Worm (Caenorhabditis elegans) whole organism, L3 larva: ENCODE measurements around the gene sre-49.
"Not testable (repeated sequence)": the region's sequence is repeated elsewhere in the genome, so short reads cannot be mapped to it uniquely, and the experiment has no call there.

Experiments
- ZK546.5 ChIP-seq: sonication (generic microtip); optimal IDR thresholded peaks from 2 replicates; lab custom pipeline; 2017; ENCODE audit warnings: missing biosample characterization, missing genetic modification characterization
- ama-1 ChIP-seq: fragments of 150-350 bp; optimal IDR thresholded peaks from 2 replicates; lab custom pipeline; 2018
- ceh-16 ChIP-seq: sonication (generic microtip); optimal IDR thresholded peaks from 2 replicates; lab custom pipeline; 2017; ENCODE audit warnings: missing biosample characterization, missing genetic modification characterization
- ceh-28 ChIP-seq: fragments of 150-350 bp; optimal IDR thresholded peaks from 2 replicates; lab custom pipeline; 2014; ENCODE audit warnings: missing biosample characterization, missing genetic modification reagents, missing genetic modification characterization
- ceh-82 ChIP-seq: fragments of 150-350 bp; optimal IDR thresholded peaks from 2 replicates; lab custom pipeline; 2014; ENCODE audit warnings: missing biosample characterization, missing genetic modification characterization
- daf-12 ChIP-seq: fragments of 150-350 bp; optimal IDR thresholded peaks from 2 replicates; lab custom pipeline; 2014; ENCODE audit warnings: missing biosample characterization, missing genetic modification reagents, missing genetic modification characterization
- egl-27 ChIP-seq: sonication (generic microtip); optimal IDR thresholded peaks from 4 replicates; lab custom pipeline; 2017; ENCODE audit warnings: missing biosample characterization, missing genetic modification reagents, missing genetic modification characterization
- elt-1 ChIP-seq: fragments of 150-350 bp; optimal IDR thresholded peaks from 2 replicates; lab custom pipeline; 2014; ENCODE audit warnings: missing biosample characterization, missing genetic modification characterization
- elt-2 ChIP-seq: sonication (generic microtip); optimal IDR thresholded peaks from 2 replicates; lab custom pipeline; 2016; ENCODE audit warnings: missing genetic modification reagents, mild to moderate bottlenecking, missing genetic modification characterization, missing compliant biosample characterization
- elt-3 ChIP-seq, 3 experiments: fragments of 150-350 bp in 1 of 3; sonication (generic microtip) in 2 of 3; optimal IDR thresholded peaks; 2 replicates in 2 of 3; 4 replicates in 1 of 3; lab custom pipeline; 2014 to 2017; ENCODE audit warnings: missing biosample characterization in 3 of 3, missing genetic modification characterization in 3 of 3
- fkh-10 ChIP-seq: sonication (generic microtip); optimal IDR thresholded peaks from 2 replicates; lab custom pipeline; 2017; ENCODE audit warnings: missing biosample characterization, missing genetic modification reagents, missing genetic modification characterization
- fkh-2 ChIP-seq: fragments of 150-350 bp; optimal IDR thresholded peaks from 2 replicates; lab custom pipeline; 2014; ENCODE audit warnings: missing biosample characterization, missing genetic modification reagents, missing genetic modification characterization
- fos-1 ChIP-seq: fragments of 150-350 bp; optimal IDR thresholded peaks from 2 replicates; lab custom pipeline; 2014; ENCODE audit warnings: missing biosample characterization, missing genetic modification characterization
- hmg-11 ChIP-seq: sonication (generic microtip); optimal IDR thresholded peaks from 2 replicates; lab custom pipeline; 2016; ENCODE audit warnings: missing genetic modification characterization, missing compliant biosample characterization
- jun-1 ChIP-seq: fragments of 150-350 bp; optimal IDR thresholded peaks from 2 replicates; lab custom pipeline; 2014; ENCODE audit warnings: missing biosample characterization, missing genetic modification reagents, missing genetic modification characterization
- lin-15B ChIP-seq: fragments of 150-350 bp; optimal IDR thresholded peaks from 2 replicates; lab custom pipeline; 2014; ENCODE audit warnings: missing biosample characterization, missing genetic modification characterization
- mdl-1 ChIP-seq: fragments of 150-350 bp; optimal IDR thresholded peaks from 2 replicates; lab custom pipeline; 2014; ENCODE audit warnings: missing biosample characterization, missing genetic modification characterization
- nfya-1 ChIP-seq: sonication (generic microtip); optimal IDR thresholded peaks from 2 replicates; lab custom pipeline; 2017; ENCODE audit warnings: missing genetic modification characterization, mild to moderate bottlenecking, missing compliant biosample characterization, antibody characterized with exemption, moderate library complexity; ENCODE audit not compliant: insufficient read depth
- nhr-11 ChIP-seq: fragments of 150-350 bp; optimal IDR thresholded peaks from 2 replicates; lab custom pipeline; 2014; ENCODE audit warnings: missing biosample characterization, missing genetic modification characterization
- nhr-12 ChIP-seq: fragments of 150-350 bp; optimal IDR thresholded peaks from 2 replicates; lab custom pipeline; 2014; ENCODE audit warnings: missing biosample characterization, missing genetic modification characterization
- nhr-23 ChIP-seq: fragments of 150-350 bp; optimal IDR thresholded peaks from 2 replicates; lab custom pipeline; 2014; ENCODE audit warnings: missing biosample characterization, missing genetic modification reagents, missing genetic modification characterization
- nhr-237 ChIP-seq: fragments of 150-350 bp; optimal IDR thresholded peaks from 2 replicates; lab custom pipeline; 2014; ENCODE audit warnings: missing biosample characterization, missing genetic modification characterization
- nhr-28 ChIP-seq: fragments of 150-350 bp; optimal IDR thresholded peaks from 2 replicates; lab custom pipeline; 2014; ENCODE audit warnings: missing biosample characterization, missing genetic modification characterization
- nhr-43 ChIP-seq: sonication (generic microtip); optimal IDR thresholded peaks from 2 replicates; lab custom pipeline; 2016; ENCODE audit warnings: mild to moderate bottlenecking, missing genetic modification characterization, missing compliant biosample characterization; ENCODE audit not compliant: poor library complexity, severe bottlenecking
- nhr-67 ChIP-seq: fragments of 150-350 bp; optimal IDR thresholded peaks from 2 replicates; lab custom pipeline; 2014; ENCODE audit warnings: missing biosample characterization, missing genetic modification characterization
- nhr-76 ChIP-seq: fragments of 150-350 bp; sonication (generic microtip); optimal IDR thresholded peaks from 5 replicates; lab custom pipeline; 2014; ENCODE audit warnings: missing biosample characterization, missing genetic modification characterization
- pha-4 ChIP-seq: fragments of 150-350 bp; optimal IDR thresholded peaks from 2 replicates; lab custom pipeline; 2014; ENCODE audit warnings: missing biosample characterization, missing genetic modification reagents, missing genetic modification characterization
- pqm-1 ChIP-seq: fragments of 150-350 bp; optimal IDR thresholded peaks from 2 replicates; lab custom pipeline; 2017; ENCODE audit warnings: missing biosample characterization, missing genetic modification characterization, inconsistent platforms
- skn-1 ChIP-seq: fragments of 150-350 bp; optimal IDR thresholded peaks from 2 replicates; lab custom pipeline; 2014; ENCODE audit warnings: missing biosample characterization, missing genetic modification characterization
- unc-39 ChIP-seq: sonication (generic microtip); optimal IDR thresholded peaks from 4 replicates; lab custom pipeline; 2017; ENCODE audit warnings: missing biosample characterization, missing genetic modification characterization
- unc-62 ChIP-seq: fragments of 150-350 bp; sonication (generic microtip); optimal IDR thresholded peaks from 4 replicates; lab custom pipeline; 2014; ENCODE audit warnings: missing biosample characterization, missing genetic modification reagents, missing genetic modification characterization
- zag-1 ChIP-seq: fragments of 150-350 bp; optimal IDR thresholded peaks from 2 replicates; lab custom pipeline; 2014; ENCODE audit warnings: missing biosample characterization, missing genetic modification characterization
- ztf-4 ChIP-seq: fragments of 150-350 bp; optimal IDR thresholded peaks from 2 replicates; lab custom pipeline; 2014; ENCODE audit warnings: missing biosample characterization, missing genetic modification characterization

sre-49 gene

ce11 chrII:12318541-12318940 lies at the start of gene sre-49:
Gene sre-49, plus strand, starts transcription at chrII:12318841.
- not testable (repeated sequence) for TF ChIP-seq hmg-11 (tag; lab: Kevin White, UChicago); nhr-237; egl-27 (tag; lab: Kevin White, UChicago)

- TF ChIP-seq ZK546.5 (tag; lab: Kevin White, UChicago) (no peak), nfya-1 (tag; lab: Kevin White, UChicago) (peak; percentile 39)
Measured at ce11 chrII:12268857-12269256, 49.8 kb upstream of the sre-49 start.

ce11 chrII:12274944-12275343 lies 43.7 kb upstream of the sre-49 start, which contains the start of gene Y57A10A.27:
Gene Y57A10A.27, minus strand, starts transcription at chrII:12275044.
- no peak for TF ChIP-seq zag-1 (tag; lab: Kevin White, UChicago)
- TF ChIP-seq skn-1 (tag; lab: Kevin White, UChicago): no peak
- no peak for TF ChIP-seq fkh-2 (tag; lab: Kevin White, UChicago)
- TF ChIP-seq nhr-76 (tag; lab: Kevin White, UChicago): no peak
- TF ChIP-seq ztf-4 (tag; lab: Kevin White, UChicago): no peak
- no peak for TF ChIP-seq nhr-23
- no peak for TF ChIP-seq ZK546.5 (tag; lab: Kevin White, UChicago)
- no peak for TF ChIP-seq nhr-12 (tag; lab: Kevin White, UChicago)
- no peak for TF ChIP-seq nhr-11
- TF ChIP-seq pqm-1: no peak
- TF ChIP-seq elt-2 (tag; lab: Kevin White, UChicago): no peak
- TF ChIP-seq nfya-1 (tag; lab: Kevin White, UChicago): no peak
- no peak for TF ChIP-seq ama-1 (lab: Kevin White, UChicago)
- no peak for TF ChIP-seq ceh-16 (tag; lab: Kevin White, UChicago)
- no peak for TF ChIP-seq fkh-10 (GFP tag; lab: Kevin White, UChicago)
- no peak for TF ChIP-seq fos-1 (tag; lab: Kevin White, UChicago)
- no peak for TF ChIP-seq daf-12
- no peak for TF ChIP-seq elt-1 (tag; lab: Kevin White, UChicago)
- TF ChIP-seq nhr-43 (tag; lab: Kevin White, UChicago): no peak
- no peak for TF ChIP-seq jun-1 (tag; lab: Kevin White, UChicago)

ce11 chrII:12278602-12279001 lies 40.0 kb upstream of the sre-49 start:
- no peak for TF ChIP-seq unc-62 (GFP tag; lab: Kevin White, UChicago)
- no peak for TF ChIP-seq nhr-43 (tag; lab: Kevin White, UChicago)
- TF ChIP-seq ceh-82 (tag; lab: Kevin White, UChicago): no peak

- TF ChIP-seq nhr-11: no peak
- no peak for TF ChIP-seq nfya-1 (tag; lab: Kevin White, UChicago)
- peak; percentile 51 for TF ChIP-seq hmg-11 (tag; lab: Kevin White, UChicago)
- TF ChIP-seq mdl-1: no peak
- TF ChIP-seq pqm-1: no peak
- peak; percentile 7 for TF ChIP-seq pha-4 (tag; lab: Kevin White, UChicago)
- no peak for TF ChIP-seq nhr-43 (tag; lab: Kevin White, UChicago)
- no peak for TF ChIP-seq nhr-67
Measured at ce11 chrII:12279259-12279658, 39.4 kb upstream of the sre-49 start, which contains the start of the genes tric-1B.2 and Y57A10A.29. Gene tric-1B.2, minus strand, starts transcription at chrII:12279387. Gene Y57A10A.29, plus strand, starts transcription at chrII:12279561.

- no peak for TF ChIP-seq lin-15B (tag; lab: Kevin White, UChicago)
- no peak for TF ChIP-seq nhr-23
- TF ChIP-seq ceh-28 (tag; lab: Kevin White, UChicago): no peak
- no peak for TF ChIP-seq nhr-11
- no peak for TF ChIP-seq daf-12
- no peak for TF ChIP-seq ama-1 (lab: Kevin White, UChicago)
- no peak for TF ChIP-seq mdl-1
- TF ChIP-seq elt-2 (tag; lab: Kevin White, UChicago): no peak
- TF ChIP-seq hmg-11 (tag; lab: Kevin White, UChicago): no peak
- TF ChIP-seq elt-3 (tag; optimal IDR thresholded peaks at IDR 0.05; lab: Kevin White, UChicago): no peak
- no peak for TF ChIP-seq fkh-2 (tag; lab: Kevin White, UChicago)
- no peak for TF ChIP-seq nhr-12 (tag; lab: Kevin White, UChicago)
- TF ChIP-seq unc-39: no peak
- no peak for TF ChIP-seq nhr-28 (tag; lab: Kevin White, UChicago)
Measured at ce11 chrII:12280360-12280759, 38.3 kb upstream of the sre-49 start, which contains the start of gene ife-5. Gene ife-5, plus strand, starts transcription at chrII:12280660.
